Fruit fly (Drosophila melanogaster): ENCODE measurements around the gene alt.
A peak's percentile ranks its signal among the peaks of the same experiment; 100 is the strongest.

alt gene

DNA sequence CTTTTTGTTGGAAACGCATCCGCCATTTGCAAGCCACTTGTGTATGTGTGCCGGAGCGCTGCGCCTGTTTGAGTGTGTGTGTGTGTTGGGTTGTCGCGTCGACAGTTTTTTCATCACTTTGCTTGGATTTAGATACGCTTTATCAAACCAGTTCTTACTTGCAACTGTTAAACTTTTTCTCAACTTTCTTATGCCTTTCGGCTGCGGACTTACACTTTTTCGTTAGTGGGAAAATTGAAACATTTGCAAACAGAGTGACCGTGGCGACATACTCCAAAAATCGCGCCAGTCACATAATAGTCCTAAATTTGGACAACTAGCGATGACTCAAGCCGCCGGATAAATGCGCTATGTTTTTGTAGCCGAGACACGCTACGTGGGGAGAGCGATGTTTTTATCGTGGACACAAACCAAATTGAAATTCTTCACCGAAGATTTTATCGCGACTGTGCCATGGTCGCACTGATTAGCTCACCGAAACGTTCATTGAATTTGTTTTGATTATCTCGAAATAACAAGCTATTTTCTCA lies at the start of gene alt, which contains the start of gene CG7655 (continued):
- TF ChIP-seq da (GFP tag; optimal IDR thresholded peaks at IDR 0.05): peak; percentile 1
- peak; percentile 45 for TF ChIP-seq CG13424 (tag; optimal IDR thresholded peaks at IDR 0.05)
- TF ChIP-seq maf-S (GFP tag; optimal IDR thresholded peaks at IDR 0.05): no peak
- TF ChIP-seq CHES-1-like (GFP tag; optimal IDR thresholded peaks at IDR 0.05): peak; percentile 89
- no peak for TF ChIP-seq tgo (GFP tag; IDR thresholded peaks at IDR 0.05)
- TF ChIP-seq Trl (optimal IDR thresholded peaks at IDR 0.05): no peak
- TF ChIP-seq Trl (GFP tag; optimal IDR thresholded peaks at IDR 0.05): peak; percentile 52
- no peak for TF ChIP-seq CG3838 (GFP tag; optimal IDR thresholded peaks at IDR 0.05)
- TF ChIP-seq CG9797 (GFP tag; optimal IDR thresholded peaks at IDR 0.05): peak; percentile 100
- TF ChIP-seq CG1792 (GFP tag; optimal IDR thresholded peaks at IDR 0.05): peak; percentile 15
- no peak for TF ChIP-seq cad (GFP tag; optimal IDR thresholded peaks at IDR 0.05)
- TF ChIP-seq CG6791 (GFP tag; IDR thresholded peaks at IDR 0.05; ENCODE audit: partially characterized antibody): no peak
- TF ChIP-seq az2 (GFP tag; optimal IDR thresholded peaks at IDR 0.05): no peak
- TF ChIP-seq ab (GFP tag; optimal IDR thresholded peaks at IDR 0.05): no peak
- TF ChIP-seq CG15601 (tag; optimal IDR thresholded peaks at IDR 0.05): peak; percentile 72
- no peak for TF ChIP-seq ara (GFP tag; IDR thresholded peaks at IDR 0.05)
- TF ChIP-seq CG14014 (GFP tag; IDR thresholded peaks at IDR 0.05): no peak
- TF ChIP-seq HLH54F (GFP tag; optimal IDR thresholded peaks at IDR 0.05): no peak
- no peak for TF ChIP-seq MBD-R2 (GFP tag; IDR thresholded peaks at IDR 0.05)
- TF ChIP-seq NC2α (GFP tag; optimal IDR thresholded peaks at IDR 0.05): no peak
- TF ChIP-seq Hand (GFP tag; optimal IDR thresholded peaks at IDR 0.05): peak; percentile 0
- no peak for TF ChIP-seq B-H1 (GFP tag; IDR thresholded peaks at IDR 0.05)
- no peak for TF ChIP-seq Bdp1 (GFP tag; optimal IDR thresholded peaks at IDR 0.05)
- TF ChIP-seq grn (GFP tag; optimal IDR thresholded peaks at IDR 0.05): peak; percentile 97
- TF ChIP-seq Med (GFP tag): peak; percentile 91
- peak; percentile 31 for TF ChIP-seq Dad (GFP tag; optimal IDR thresholded peaks at IDR 0.05)
- TF ChIP-seq psq (GFP tag; optimal IDR thresholded peaks at IDR 0.05): peak; percentile 41
- TF ChIP-seq CG17385 (GFP tag; optimal IDR thresholded peaks at IDR 0.05): peak; percentile 22
- TF ChIP-seq CG13775 (GFP tag; optimal IDR thresholded peaks at IDR 0.05): no peak
- TF ChIP-seq mam (GFP tag; optimal IDR thresholded peaks at IDR 0.05): peak; percentile 22
- TF ChIP-seq bab2 (GFP tag; optimal IDR thresholded peaks at IDR 0.05): no peak
- TF ChIP-seq pb (GFP tag; optimal IDR thresholded peaks at IDR 0.05): peak; percentile 26
- TF ChIP-seq CG13123 (GFP tag; optimal IDR thresholded peaks at IDR 0.05): no peak
- TF ChIP-seq CG18619 (GFP tag; optimal IDR thresholded peaks at IDR 0.05): no peak
- TF ChIP-seq CG33557 (GFP tag; optimal IDR thresholded peaks at IDR 0.05): peak; percentile 10
- TF ChIP-seq CG17802 (tag; optimal IDR thresholded peaks at IDR 0.05): no peak
- peak; percentile 67 for TF ChIP-seq CG17186 (GFP tag; optimal IDR thresholded peaks at IDR 0.05)
- peak; percentile 74 for TF ChIP-seq p53 (GFP tag; optimal IDR thresholded peaks at IDR 0.05)
- peak; percentile 1 for TF ChIP-seq CG3163 (GFP tag; optimal IDR thresholded peaks at IDR 0.05)
- no peak for TF ChIP-seq Usf (GFP tag; optimal IDR thresholded peaks at IDR 0.05)
- TF ChIP-seq pho (GFP tag; optimal IDR thresholded peaks at IDR 0.05): peak; percentile 44
- TF ChIP-seq gce (GFP tag; IDR thresholded peaks at IDR 0.05): no peak
- peak; percentile 66 for TF ChIP-seq stwl (tag; optimal IDR thresholded peaks at IDR 0.05)
- no peak for TF ChIP-seq CG8478 (optimal IDR thresholded peaks at IDR 0.05)
- peak; percentile 50 for TF ChIP-seq CG12391 (tag; optimal IDR thresholded peaks at IDR 0.05)
- TF ChIP-seq tin (GFP tag; optimal IDR thresholded peaks at IDR 0.05): peak; percentile 22
- peak; percentile 100 for TF ChIP-seq pzg (GFP tag; optimal IDR thresholded peaks at IDR 0.05)
- TF ChIP-seq zfh2 (GFP tag; optimal IDR thresholded peaks at IDR 0.05): peak; percentile 5
- peak; percentile 29 for TF ChIP-seq grau (tag; optimal IDR thresholded peaks at IDR 0.05)
- TF ChIP-seq CG12942 (GFP tag; optimal IDR thresholded peaks at IDR 0.05): no peak
- TF ChIP-seq CG12769 (tag; optimal IDR thresholded peaks at IDR 0.05): no peak
- TF ChIP-seq wor (GFP tag; IDR thresholded peaks at IDR 0.05): no peak
- TF ChIP-seq CG2129 (GFP tag; IDR thresholded peaks at IDR 0.05; ENCODE audit: partially characterized antibody): no peak
